Worm (Caenorhabditis elegans) whole organism, L2 larva: ENCODE data around the gene hda-6.
A peak's percentile ranks its signal among the peaks of the same experiment; 100 is the strongest.

ENCODE experiments used
- C34F6.9 ChIP-seq: fragments of 150-350 bp; optimal IDR thresholded peaks from 2 replicates; lab custom pipeline; 2014; ENCODE audit warnings: missing biosample characterization, missing genetic modification characterization
- F13H6.1 ChIP-seq: sonication (generic microtip); optimal IDR thresholded peaks from 2 replicates; lab custom pipeline; 2016; ENCODE audit warnings: missing genetic modification characterization, missing compliant biosample characterization
- R02D3.7 ChIP-seq: fragments of 150-350 bp; optimal IDR thresholded peaks from 2 replicates; lab custom pipeline; 2014; ENCODE audit warnings: missing biosample characterization, missing genetic modification characterization
- Y55F3AM.14 ChIP-seq: fragments of 200-800 bp; sonication (Bioruptor generic); optimal IDR thresholded peaks from 2 replicates; lab custom pipeline; 2018; ENCODE audit warnings: mild to moderate bottlenecking, missing genetic modification characterization, missing compliant biosample characterization
- alr-1 ChIP-seq: fragments of 150-350 bp; optimal IDR thresholded peaks from 2 replicates; lab custom pipeline; 2014; ENCODE audit warnings: missing biosample characterization, missing genetic modification characterization
- aly-2 ChIP-seq: fragments of 150-350 bp; optimal IDR thresholded peaks from 2 replicates; lab custom pipeline; 2014; ENCODE audit warnings: missing biosample characterization, missing genetic modification characterization
- blmp-1 ChIP-seq: sonication (generic microtip); optimal IDR thresholded peaks from 2 replicates; lab custom pipeline; 2017; ENCODE audit warnings: missing genetic modification characterization, mild to moderate bottlenecking, missing compliant biosample characterization, antibody characterized with exemption, moderate library complexity; ENCODE audit not compliant: insufficient read depth
- ceh-82 ChIP-seq: fragments of 150-350 bp; optimal IDR thresholded peaks from 2 replicates; lab custom pipeline; 2014; ENCODE audit warnings: missing biosample characterization, missing genetic modification characterization
- crh-2 ChIP-seq: sonication (generic microtip); optimal IDR thresholded peaks from 2 replicates; lab custom pipeline; 2017; ENCODE audit warnings: missing biosample characterization, missing genetic modification characterization
- elt-1 ChIP-seq: fragments of 150-350 bp; optimal IDR thresholded peaks from 2 replicates; lab custom pipeline; 2014; ENCODE audit warnings: missing biosample characterization, missing genetic modification characterization
- elt-3 ChIP-seq: sonication (generic microtip); optimal IDR thresholded peaks from 2 replicates; lab custom pipeline; 2017; ENCODE audit warnings: missing biosample characterization, missing genetic modification characterization
- fos-1 ChIP-seq: fragments of 150-350 bp; optimal IDR thresholded peaks from 2 replicates; lab custom pipeline; 2014; ENCODE audit warnings: missing biosample characterization, missing genetic modification characterization
- gmeb-1 ChIP-seq: fragments of 150-350 bp; optimal IDR thresholded peaks from 2 replicates; lab custom pipeline; 2014; ENCODE audit warnings: missing biosample characterization, missing genetic modification characterization
- lin-13 ChIP-seq: fragments of 150-350 bp; optimal IDR thresholded peaks from 2 replicates; lab custom pipeline; 2014; ENCODE audit warnings: missing biosample characterization, missing genetic modification reagents, missing genetic modification characterization
- lin-39 ChIP-seq: fragments of 150-350 bp; optimal IDR thresholded peaks from 2 replicates; lab custom pipeline; 2014; ENCODE audit warnings: missing biosample characterization, missing genetic modification reagents, missing genetic modification characterization
- lsy-2 ChIP-seq, 2 experiments: fragments of 150-350 bp in 1 of 2; sonication (generic microtip) in 1 of 2; optimal IDR thresholded peaks; 2 replicates each; lab custom pipeline; 2014 to 2017; ENCODE audit warnings: missing biosample characterization in 2 of 2, missing genetic modification characterization in 2 of 2
- mab-5 ChIP-seq: fragments of 150-350 bp; optimal IDR thresholded peaks from 2 replicates; lab custom pipeline; 2014; ENCODE audit warnings: missing biosample characterization, missing genetic modification characterization
- mbf-1 ChIP-seq: sonication (generic microtip); optimal IDR thresholded peaks from 2 replicates; lab custom pipeline; 2017; ENCODE audit warnings: missing biosample characterization, missing genetic modification characterization
- nhr-11 ChIP-seq: fragments of 150-350 bp; optimal IDR thresholded peaks from 2 replicates; lab custom pipeline; 2014; ENCODE audit warnings: missing biosample characterization, missing genetic modification characterization
- nhr-129 ChIP-seq: fragments of 150-350 bp; optimal IDR thresholded peaks from 2 replicates; lab custom pipeline; 2014; ENCODE audit warnings: missing biosample characterization, missing genetic modification characterization
- nhr-21 ChIP-seq: fragments of 150-350 bp; optimal IDR thresholded peaks from 2 replicates; lab custom pipeline; 2014; ENCODE audit warnings: missing biosample characterization, missing genetic modification characterization
- nhr-23 ChIP-seq: fragments of 150-350 bp; optimal IDR thresholded peaks from 2 replicates; lab custom pipeline; 2014; ENCODE audit warnings: missing biosample characterization, missing genetic modification reagents, missing genetic modification characterization
- nhr-237 ChIP-seq: fragments of 150-350 bp; optimal IDR thresholded peaks from 2 replicates; lab custom pipeline; 2014; ENCODE audit warnings: missing biosample characterization, missing genetic modification characterization
- nhr-25 ChIP-seq: fragments of 150-350 bp; sonication (generic microtip); optimal IDR thresholded peaks from 3 replicates; lab custom pipeline; 2014; ENCODE audit warnings: missing biosample characterization, missing genetic modification characterization
- nhr-77 ChIP-seq: fragments of 150-350 bp; optimal IDR thresholded peaks from 2 replicates; lab custom pipeline; 2014; ENCODE audit warnings: missing biosample characterization, missing genetic modification characterization
- sem-4 ChIP-seq: fragments of 150-350 bp; optimal IDR thresholded peaks from 2 replicates; lab custom pipeline; 2014; ENCODE audit warnings: missing biosample characterization, missing genetic modification reagents, missing genetic modification characterization
- skn-1 ChIP-seq: sonication (generic microtip); optimal IDR thresholded peaks from 2 replicates; lab custom pipeline; 2017; ENCODE audit warnings: missing biosample characterization, missing genetic modification characterization
- sma-3 ChIP-seq: sonication (generic microtip); optimal IDR thresholded peaks from 2 replicates; lab custom pipeline; 2016; ENCODE audit warnings: missing genetic modification reagents, missing genetic modification characterization, missing compliant biosample characterization
- sma-9 ChIP-seq, 2 experiments: fragments of 150-350 bp in 1 of 2; sonication (generic microtip) in 1 of 2; optimal IDR thresholded peaks; 2 replicates each; lab custom pipeline; 2014 to 2016; ENCODE audit warnings: missing genetic modification characterization in 2 of 2, mild to moderate bottlenecking in 1 of 2, missing biosample characterization in 1 of 2, missing compliant biosample characterization in 1 of 2, missing genetic modification reagents in 1 of 2, moderate library complexity in 1 of 2
- snpc-4 ChIP-seq: fragments of 150-350 bp; optimal IDR thresholded peaks from 2 replicates; lab custom pipeline; 2014; ENCODE audit warnings: missing biosample characterization, missing genetic modification characterization
- unc-55 ChIP-seq: fragments of 150-350 bp; sonication (generic microtip); optimal IDR thresholded peaks from 3 replicates; lab custom pipeline; 2014; ENCODE audit warnings: missing biosample characterization, missing genetic modification reagents, missing genetic modification characterization
- unc-62 ChIP-seq: fragments of 150-350 bp; optimal IDR thresholded peaks from 2 replicates; lab custom pipeline; 2014; ENCODE audit warnings: missing biosample characterization, missing genetic modification reagents, missing genetic modification characterization
- ztf-1 ChIP-seq: fragments of 200-800 bp; sonication (Bioruptor generic); conservative IDR thresholded peaks from 2 replicates; pipeline ENCODE4 v1.3.6; 2022; ENCODE audit warnings: missing genetic modification characterization, missing compliant biosample characterization
- ztf-11 ChIP-seq: sonication (generic microtip); optimal IDR thresholded peaks from 2 replicates; lab custom pipeline; 2017; ENCODE audit warnings: missing biosample characterization, missing genetic modification characterization
- ztf-4 ChIP-seq: fragments of 150-350 bp; optimal IDR thresholded peaks from 2 replicates; lab custom pipeline; 2014; ENCODE audit warnings: missing biosample characterization, missing genetic modification characterization

hda-6 gene

ce11 chrIV:5337649-5338048 is 26.5 kb downstream of the hda-6 start (continued):
- no peak for TF ChIP-seq unc-62 (GFP tag; lab: Kevin White, UChicago)
- TF ChIP-seq nhr-11 (tag; lab: Kevin White, UChicago), result no peak
- no peak for TF ChIP-seq ceh-82 (tag; lab: Kevin White, UChicago)

ce11 chrIV:5334518-5334917 is 29.6 kb downstream of the hda-6 start:
- TF ChIP-seq F13H6.1 (tag; lab: Kevin White, UChicago), result peak; percentile 32
- TF ChIP-seq lsy-2 (tag; optimal IDR thresholded peaks at IDR 0.05; lab: Kevin White, UChicago), result peak; percentile 39 to 61
- TF ChIP-seq skn-1 (tag; lab: Kevin White, UChicago), result no peak
- peak; percentile 53 for TF ChIP-seq unc-55 (GFP tag; lab: Kevin White, UChicago)
- peak; percentile 48 for TF ChIP-seq C34F6.9 (tag; lab: Kevin White, UChicago)
- peak; percentile 11 for TF ChIP-seq nhr-21
- TF ChIP-seq aly-2, result no peak
- TF ChIP-seq lin-13 (GFP tag; lab: Kevin White, UChicago), result peak; percentile 44
- peak; percentile 37 for TF ChIP-seq gmeb-1 (tag; lab: Kevin White, UChicago)
- peak; percentile 27 for TF ChIP-seq mab-5
- TF ChIP-seq fos-1 (tag; lab: Kevin White, UChicago), result peak; percentile 55
- no peak for TF ChIP-seq nhr-11 (tag; lab: Kevin White, UChicago)
- TF ChIP-seq sma-9 (GFP tag; optimal IDR thresholded peaks at IDR 0.05; lab: Kevin White, UChicago), result peak; percentile 58
- no peak for TF ChIP-seq sma-9 (tag; optimal IDR thresholded peaks at IDR 0.05; lab: Kevin White, UChicago)
- peak; percentile 38 for TF ChIP-seq sma-3 (GFP tag; lab: Kevin White, UChicago)
- no peak for TF ChIP-seq ceh-82 (tag; lab: Kevin White, UChicago)
- TF ChIP-seq Y55F3AM.14 (GFP tag; lab: Kevin White, UChicago), result peak; percentile 19
- TF ChIP-seq ztf-11, result no peak
- TF ChIP-seq nhr-25 (tag; lab: Kevin White, UChicago), result peak; percentile 26
- peak; percentile 69 for TF ChIP-seq crh-2 (tag; lab: Kevin White, UChicago)

ce11 chrIV:5333484-5333883 is 30.6 kb downstream of the hda-6 start:
- TF ChIP-seq nhr-25 (tag; lab: Kevin White, UChicago) (peak; percentile 1), mab-5 (no peak), blmp-1 (tag; lab: Kevin White, UChicago) (peak; percentile 59), alr-1 (tag; lab: Kevin White, UChicago) (no peak), nhr-23 (no peak), sma-3 (GFP tag; lab: Kevin White, UChicago) (peak; percentile 4), mbf-1 (tag; lab: Kevin White, UChicago) (no peak), nhr-21 (peak; percentile 33), nhr-129 (tag; lab: Kevin White, UChicago) (no peak), sem-4 (no peak)
- TF ChIP-seq, all 48 proteins: peak for 4

- TF ChIP-seq mbf-1 (tag; lab: Kevin White, UChicago) (no peak), C34F6.9 (tag; lab: Kevin White, UChicago) (no peak), nhr-21 (no peak), lin-39 (tag; lab: Kevin White, UChicago) (no peak), elt-1 (tag; lab: Kevin White, UChicago) (no peak), crh-2 (tag; lab: Kevin White, UChicago) (no peak), nhr-129 (tag; lab: Kevin White, UChicago) (no peak), ceh-82 (tag; lab: Kevin White, UChicago) (no peak), nhr-237 (tag; lab: Kevin White, UChicago) (no peak), skn-1 (tag; lab: Kevin White, UChicago) (no peak), lsy-2 (tag; optimal IDR thresholded peaks at IDR 0.05; lab: Kevin White, UChicago) (no peak), ztf-4 (no peak), ztf-1 (GFP tag; lab: Robert Waterston, UW) (no peak), ztf-11 (no peak), R02D3.7 (tag; lab: Kevin White, UChicago) (no peak), nhr-77 (no peak), mab-5 (no peak), aly-2 (no peak), snpc-4 (no peak), elt-3 (tag; lab: Kevin White, UChicago) (no peak)
Observed at ce11 chrIV:5332178-5332577, 31.9 kb downstream of the hda-6 start, which contains the start of gene Y4C6B.3. TSS of gene Y4C6B.3 (plus strand) at chrIV:5332478.
